Fruit fly (Drosophila melanogaster): Measurements from ENCODE around the gene CG12692.
A peak's percentile ranks its signal among the peaks of the same experiment; 100 is the strongest.

CG12692 gene

DNA sequence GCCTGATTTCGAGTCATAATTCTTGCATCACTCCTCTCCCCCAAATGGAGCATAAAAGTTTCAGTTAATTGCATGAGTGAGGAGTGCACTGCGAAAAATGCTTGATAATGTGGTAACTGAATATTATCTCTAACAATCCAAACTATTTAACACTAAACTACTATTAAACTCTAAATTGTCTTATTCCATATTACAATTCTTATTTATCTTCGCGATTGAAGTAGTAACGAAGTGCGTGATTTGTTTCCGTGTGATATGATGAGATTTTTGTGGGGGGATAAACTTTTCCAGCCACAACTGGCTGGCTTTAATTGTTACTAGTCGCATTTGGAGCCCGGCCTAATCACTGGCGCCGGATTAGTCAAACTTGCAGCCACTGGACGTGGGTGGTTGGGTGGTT is 37.8 kb downstream of the CG12692 start (continued):
- TF ChIP-seq CG8924 (tag; optimal IDR thresholded peaks at IDR 0.05) (no peak), CG17186 (GFP tag; optimal IDR thresholded peaks at IDR 0.05) (no peak), Blimp-1 (GFP tag; optimal IDR thresholded peaks at IDR 0.05) (no peak), gem (tag; optimal IDR thresholded peaks at IDR 0.05) (peak; percentile 39), CG11085 (GFP tag; IDR thresholded peaks at IDR 0.05) (no peak), Hr51 (GFP tag; optimal IDR thresholded peaks at IDR 0.05) (peak in 1 of 2 experiments; percentile 30)

DNA sequence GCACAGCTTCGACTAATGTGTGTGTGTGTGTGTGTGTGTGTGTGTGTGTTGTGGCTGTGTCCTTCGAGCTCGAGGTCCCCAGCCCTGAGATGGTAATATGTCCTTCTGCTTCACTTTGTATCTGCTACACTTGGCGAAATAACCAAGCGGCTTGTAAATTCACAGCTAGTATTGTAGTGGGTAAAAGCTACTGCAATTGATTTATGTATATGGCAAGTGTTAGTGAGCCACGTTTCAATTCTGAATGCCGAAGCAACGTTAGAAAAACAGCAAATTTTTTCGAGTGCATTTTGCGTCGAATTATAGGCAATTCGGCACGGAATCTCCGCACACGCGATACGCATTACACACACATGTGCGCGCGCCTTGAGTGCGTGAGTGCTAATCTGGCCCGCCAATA is 39.5 kb downstream of the CG12692 start:
- TF ChIP-seq CG12769 (tag; optimal IDR thresholded peaks at IDR 0.05), result peak; percentile 80
- TF ChIP-seq scrt (GFP tag; optimal IDR thresholded peaks at IDR 0.05), result peak; percentile 33
- peak; percentile 9 for TF ChIP-seq CG12942 (GFP tag; optimal IDR thresholded peaks at IDR 0.05)
- TF ChIP-seq Mad (GFP tag; optimal IDR thresholded peaks at IDR 0.05), result no peak
- TF ChIP-seq ac (GFP tag; optimal IDR thresholded peaks at IDR 0.05), result no peak
- TF ChIP-seq org-1 (GFP tag; optimal IDR thresholded peaks at IDR 0.05), result peak; percentile 42
- TF ChIP-seq Sox100B (GFP tag; optimal IDR thresholded peaks at IDR 0.05), result peak; percentile 18
- TF ChIP-seq sqz (GFP tag; optimal IDR thresholded peaks at IDR 0.05), result no peak
- TF ChIP-seq al (GFP tag; IDR thresholded peaks at IDR 0.05), result 0 out of 2 replicates have a peak, but pooled peaks have one; percentile 18
- TF ChIP-seq Scr (GFP tag; IDR thresholded peaks at IDR 0.05; ENCODE audit: partially characterized antibody), result no peak
- peak; percentile 4 for TF ChIP-seq CG4707 (GFP tag; optimal IDR thresholded peaks at IDR 0.05)
- no peak for TF ChIP-seq Ravus (GFP tag; IDR thresholded peaks at IDR 0.05)
- TF ChIP-seq ranshi (GFP tag; IDR thresholded peaks at IDR 0.05), result peak; percentile 52; the same call in 1 of the 2 replicates
- TF ChIP-seq CG18011 (GFP tag; optimal IDR thresholded peaks at IDR 0.05), result no peak
- no peak for TF ChIP-seq TFAM (GFP tag; optimal IDR thresholded peaks at IDR 0.05)
- TF ChIP-seq ro (GFP tag; IDR thresholded peaks at IDR 0.05), result no peak
- TF ChIP-seq CG8089 (GFP tag; optimal IDR thresholded peaks at IDR 0.05), result peak; percentile 7
- no peak for TF ChIP-seq pita (GFP tag; optimal IDR thresholded peaks at IDR 0.05)
- peak; percentile 51; the same call in 2 of the 3 replicates for TF ChIP-seq tgo (GFP tag; IDR thresholded peaks at IDR 0.05)
- TF ChIP-seq CG10209 (GFP tag; optimal IDR thresholded peaks at IDR 0.05), result peak; percentile 37
- TF ChIP-seq Bteb2 (GFP tag; optimal IDR thresholded peaks at IDR 0.05), result no peak
- TF ChIP-seq Oaz (GFP tag; IDR thresholded peaks at IDR 0.05), result 0 out of 2 replicates have a peak, but pooled peaks have one; percentile 27
- no peak for TF ChIP-seq her (GFP tag; optimal IDR thresholded peaks at IDR 0.05)
- TF ChIP-seq CG31388 (GFP tag; optimal IDR thresholded peaks at IDR 0.05), result no peak
- no peak for TF ChIP-seq NC2α (GFP tag; optimal IDR thresholded peaks at IDR 0.05)
- no peak for TF ChIP-seq oc (tag; optimal IDR thresholded peaks at IDR 0.05)
- no peak for TF ChIP-seq otp (GFP tag; IDR thresholded peaks at IDR 0.05)
- TF ChIP-seq CG3726 (GFP tag; IDR thresholded peaks at IDR 0.05), result no peak
- no peak for TF ChIP-seq Jarid2 (GFP tag; optimal IDR thresholded peaks at IDR 0.05)
- no peak for TF ChIP-seq shn (GFP tag; optimal IDR thresholded peaks at IDR 0.05)
- TF ChIP-seq B-H1 (GFP tag; IDR thresholded peaks at IDR 0.05), result no peak
- TF ChIP-seq CoRest (tag; optimal IDR thresholded peaks at IDR 0.05), result peak; percentile 55
- no peak for TF ChIP-seq CG3065 (GFP tag; optimal IDR thresholded peaks at IDR 0.05)
- no peak for TF ChIP-seq sc (optimal IDR thresholded peaks at IDR 0.05)
- TF ChIP-seq sc (GFP tag; optimal IDR thresholded peaks at IDR 0.05), result no peak
- no peak for TF ChIP-seq sr (GFP tag; IDR thresholded peaks at IDR 0.05)
- TF ChIP-seq so (GFP tag; IDR thresholded peaks at IDR 0.05), result no peak
- TF ChIP-seq zf30C (GFP tag; optimal IDR thresholded peaks at IDR 0.05), result no peak
- TF ChIP-seq zfh2 (GFP tag; optimal IDR thresholded peaks at IDR 0.05), result peak; percentile 23
- no peak for TF ChIP-seq Dad (GFP tag; optimal IDR thresholded peaks at IDR 0.05)
- TF ChIP-seq ab (GFP tag; optimal IDR thresholded peaks at IDR 0.05), result no peak
- no peak for TF ChIP-seq da (GFP tag; optimal IDR thresholded peaks at IDR 0.05)
- TF ChIP-seq klu (GFP tag; IDR thresholded peaks at IDR 0.05), result 0 out of 2 replicates have a peak, but pooled peaks have one; percentile 41
- no peak for TF ChIP-seq CG10959 (GFP tag; IDR thresholded peaks at IDR 0.05)
- TF ChIP-seq CG8944 (GFP tag; optimal IDR thresholded peaks at IDR 0.05), result peak; percentile 9
